Fruit fly (Drosophila melanogaster) whole organism, prepupa: ENCODE results near the gene Cen.

Source experiments
- CG11294 ChIP-seq: fragments of 200-800 bp; sonication (Bioruptor generic); IDR thresholded peaks from 2 replicates; pipeline ENCODE4 v1.3.6; 2022; ENCODE audit warnings: missing biosample characterization, missing genetic modification characterization
- CG11762 ChIP-seq: fragments of 200-800 bp; sonication (Bioruptor generic); optimal IDR thresholded peaks from 3 replicates; lab custom pipeline; 2016; ENCODE audit warnings: missing biosample characterization, missing genetic modification characterization; ENCODE audit not compliant: insufficient read depth
- CG15336 ChIP-seq: fragments of 200-800 bp; sonication (Bioruptor generic); IDR thresholded peaks from 2 replicates; pipeline ENCODE4 v1.3.6; 2022; ENCODE audit warnings: missing biosample characterization, missing genetic modification characterization
- CG1621 ChIP-seq: fragments of 200-800 bp; sonication (Bioruptor generic); optimal IDR thresholded peaks from 3 replicates; lab custom pipeline; 2018; ENCODE audit warnings: missing biosample characterization, mild to moderate bottlenecking, missing genetic modification characterization
- CG3032 ChIP-seq: fragments of 200-800 bp; optimal IDR thresholded peaks from 2 replicates; lab custom pipeline; 2019; ENCODE audit warnings: missing biosample characterization, mild to moderate bottlenecking, missing genetic modification characterization, moderate library complexity
- CG31627 ChIP-seq: fragments of 200-800 bp; sonication (Bioruptor generic); optimal IDR thresholded peaks from 3 replicates; lab custom pipeline; 2016; ENCODE audit warnings: missing biosample characterization, missing genetic modification characterization
- CG32006 ChIP-seq: fragments of 200-800 bp; sonication (Bioruptor generic); optimal IDR thresholded peaks from 3 replicates; lab custom pipeline; 2017; ENCODE audit warnings: missing biosample characterization, mild to moderate bottlenecking, missing genetic modification characterization
- CG34406 ChIP-seq: fragments of 200-800 bp; sonication (Bioruptor generic); optimal IDR thresholded peaks from 3 replicates; lab custom pipeline; 2016; ENCODE audit warnings: missing biosample characterization, missing genetic modification characterization
- CG3919 ChIP-seq: fragments of 200-800 bp; sonication (Bioruptor generic); optimal IDR thresholded peaks from 3 replicates; lab custom pipeline; 2016; ENCODE audit warnings: missing biosample characterization, missing genetic modification characterization
- CG4318 ChIP-seq: fragments of 200-800 bp; sonication (Bioruptor generic); optimal IDR thresholded peaks from 3 replicates; lab custom pipeline; 2017; ENCODE audit warnings: missing biosample characterization, mild to moderate bottlenecking, missing genetic modification characterization
- CG6163 ChIP-seq: fragments of 200-800 bp; sonication (Bioruptor generic); IDR thresholded peaks from 3 replicates; pipeline ENCODE4 v1.3.6; 2022; ENCODE audit warnings: missing biosample characterization, missing genetic modification characterization
- CG6792 ChIP-seq: fragments of 200-800 bp; sonication (Bioruptor generic); optimal IDR thresholded peaks from 3 replicates; lab custom pipeline; 2016; ENCODE audit warnings: missing biosample characterization, missing genetic modification characterization
- CG6808 ChIP-seq: fragments of 200-800 bp; sonication (Bioruptor generic); optimal IDR thresholded peaks from 3 replicates; lab custom pipeline; 2017; ENCODE audit warnings: missing biosample characterization, missing genetic modification characterization, mild to moderate bottlenecking, moderate library complexity, missing genetic modification reagents
- CG6854 ChIP-seq: fragments of 200-800 bp; sonication (Bioruptor generic); optimal IDR thresholded peaks from 2 replicates; lab custom pipeline; 2017; ENCODE audit warnings: missing biosample characterization, mild to moderate bottlenecking, missing genetic modification characterization
- CG7368 ChIP-seq: fragments of 200-800 bp; sonication (Bioruptor generic); optimal IDR thresholded peaks from 3 replicates; lab custom pipeline; 2016; ENCODE audit warnings: missing biosample characterization, missing genetic modification characterization
- CG8119 ChIP-seq: fragments of 200-800 bp; sonication (Bioruptor generic); IDR thresholded peaks from 3 replicates; pipeline ENCODE4 v1.3.6; 2022; ENCODE audit warnings: missing biosample characterization, missing genetic modification characterization
- CG8319 ChIP-seq: fragments of 200-800 bp; sonication (Bioruptor generic); optimal IDR thresholded peaks from 3 replicates; lab custom pipeline; 2016; ENCODE audit warnings: missing biosample characterization, missing genetic modification characterization
- CG8632 ChIP-seq: fragments of 200-800 bp; sonication (Bioruptor generic); optimal IDR thresholded peaks from 3 replicates; lab custom pipeline; 2016; ENCODE audit warnings: missing biosample characterization, missing genetic modification characterization
- Eip78C ChIP-seq: fragments of 200-800 bp; sonication (Bioruptor generic); peaks from one replicate; lab custom pipeline; 2016; ENCODE audit warnings: missing biosample characterization, missing genetic modification characterization
- Ets96B ChIP-seq: fragments of 200-800 bp; optimal IDR thresholded peaks from 2 replicates; lab custom pipeline; 2019; ENCODE audit warnings: missing biosample characterization, mild to moderate bottlenecking, missing genetic modification characterization, moderate library complexity
- Gug ChIP-seq: fragments of 200-800 bp; sonication (Bioruptor generic); IDR thresholded peaks from 2 replicates; pipeline ENCODE4 v1.3.6; 2022; ENCODE audit warnings: missing biosample characterization, missing genetic modification characterization
- Hr38 ChIP-seq: sonication (Bioruptor generic); optimal IDR thresholded peaks from 2 replicates; lab custom pipeline; 2016; ENCODE audit warnings: missing biosample characterization, missing genetic modification characterization
- Hr39 ChIP-seq: fragments of 200-800 bp; sonication (Bioruptor generic); optimal IDR thresholded peaks from 2 replicates; lab custom pipeline; 2016; ENCODE audit warnings: missing biosample characterization, missing genetic modification characterization
- Hr4 ChIP-seq: fragments of 200-800 bp; sonication (Bioruptor generic); optimal IDR thresholded peaks from 3 replicates; lab custom pipeline; 2016; ENCODE audit warnings: missing biosample characterization, missing genetic modification characterization
- OdsH ChIP-seq: fragments of 200-800 bp; sonication (Bioruptor generic); optimal IDR thresholded peaks from 3 replicates; lab custom pipeline; 2016; ENCODE audit warnings: missing biosample characterization, missing genetic modification characterization
- Sox14 ChIP-seq: fragments of 200-800 bp; sonication (Bioruptor generic); optimal IDR thresholded peaks from 3 replicates; lab custom pipeline; 2016; ENCODE audit warnings: missing biosample characterization, missing genetic modification characterization
- achi ChIP-seq: fragments of 200-800 bp; sonication (Bioruptor generic); optimal IDR thresholded peaks from 3 replicates; lab custom pipeline; 2016; ENCODE audit warnings: missing biosample characterization, missing genetic modification characterization
- acj6 ChIP-seq: fragments of 200-800 bp; sonication (Bioruptor generic); optimal IDR thresholded peaks from 3 replicates; lab custom pipeline; 2016; ENCODE audit warnings: missing biosample characterization, missing genetic modification characterization
- cyc ChIP-seq: fragments of 200-800 bp; sonication (Bioruptor generic); optimal IDR thresholded peaks from 3 replicates; lab custom pipeline; 2016; ENCODE audit warnings: missing biosample characterization, missing genetic modification characterization
- dac ChIP-seq: fragments of 200-800 bp; sonication (Bioruptor generic); optimal IDR thresholded peaks from 2 replicates; lab custom pipeline; 2017; ENCODE audit warnings: missing biosample characterization, mild to moderate bottlenecking, missing genetic modification characterization
- dsx ChIP-seq: fragments of 200-800 bp; optimal IDR thresholded peaks from 3 replicates; lab custom pipeline; 2019; ENCODE audit warnings: missing biosample characterization, mild to moderate bottlenecking, missing genetic modification characterization, moderate library complexity; ENCODE audit not compliant: poor library complexity, severe bottlenecking
- eg ChIP-seq: fragments of 200-800 bp; sonication (Bioruptor generic); IDR thresholded peaks from 3 replicates; pipeline ENCODE4 v1.3.6; 2022; ENCODE audit warnings: missing biosample characterization, missing genetic modification characterization
- esn ChIP-seq: fragments of 200-800 bp; sonication (Bioruptor generic); optimal IDR thresholded peaks from 2 replicates; lab custom pipeline; 2016; ENCODE audit warnings: missing biosample characterization, mild to moderate bottlenecking, missing genetic modification characterization, moderate library complexity
- fd59A ChIP-seq: fragments of 200-800 bp; sonication (Bioruptor generic); optimal IDR thresholded peaks from 2 replicates; lab custom pipeline; 2017; ENCODE audit warnings: missing biosample characterization, mild to moderate bottlenecking, missing genetic modification characterization, missing genetic modification reagents
- fd85E ChIP-seq: fragments of 200-800 bp; sonication (Bioruptor generic); optimal IDR thresholded peaks from 3 replicates; lab custom pipeline; 2016; ENCODE audit warnings: missing biosample characterization, missing genetic modification characterization
- fkh ChIP-seq: fragments of 200-800 bp; sonication (Bioruptor generic); optimal IDR thresholded peaks from 3 replicates; lab custom pipeline; 2017; ENCODE audit warnings: missing biosample characterization, mild to moderate bottlenecking, missing genetic modification characterization, moderate library complexity
- lz ChIP-seq: fragments of 200-800 bp; sonication (Bioruptor generic); optimal IDR thresholded peaks from 3 replicates; lab custom pipeline; 2016; ENCODE audit warnings: missing biosample characterization, missing genetic modification characterization
- pdm3 ChIP-seq: fragments of 200-800 bp; sonication (Bioruptor generic); optimal IDR thresholded peaks from 3 replicates; lab custom pipeline; 2016; ENCODE audit warnings: missing biosample characterization, missing genetic modification characterization
- salr ChIP-seq, 2 experiments: fragments of 200-800 bp; sonication (Bioruptor generic); optimal IDR thresholded peaks; 3 replicates each; lab custom pipeline; 2016 to 2018; ENCODE audit warnings: missing biosample characterization in 2 of 2, missing genetic modification characterization in 2 of 2, mild to moderate bottlenecking in 1 of 2
- svp ChIP-seq: fragments of 200-800 bp; sonication (Bioruptor generic); peaks from one replicate; lab custom pipeline; 2016; ENCODE audit warnings: missing biosample characterization, missing genetic modification characterization
- topi ChIP-seq: fragments of 200-800 bp; sonication (Bioruptor generic); optimal IDR thresholded peaks from 3 replicates; lab custom pipeline; 2016; ENCODE audit warnings: missing biosample characterization, missing genetic modification characterization

Cen gene

dm6 chr2L:20690055-20690454 is 8.4 kb upstream of the Cen start:
- TF ChIP-seq Gug (no peak), eg (GFP tag; lab: Robert Waterston, UW) (no peak), CG6792 (GFP tag; lab: Kevin White, UChicago) (no peak), CG11294 (GFP tag; lab: Robert Waterston, UW) (no peak), CG4318 (no peak), CG34406 (GFP tag; lab: Kevin White, UChicago) (no peak), Hr38 (no peak), Ets96B (tag; lab: Kevin White, UChicago) (no peak), CG11762 (GFP tag; lab: Kevin White, UChicago) (no peak), fd59A (GFP tag; lab: Kevin White, UChicago) (no peak), CG7368 (GFP tag; lab: Kevin White, UChicago) (no peak), salr (GFP tag; optimal IDR thresholded peaks at IDR 0.05; lab: Kevin White, UChicago) (no peak), fkh (GFP tag; lab: Kevin White, UChicago) (no peak), CG8119 (no peak)

dm6 chr2L:20688722-20689121 is 7.1 kb upstream of the Cen start:
- no peak for TF ChIP-seq CG6163 (GFP tag; lab: Robert Waterston, UW)
- no peak for TF ChIP-seq CG6792 (GFP tag; lab: Kevin White, UChicago)

- TF ChIP-seq Eip78C (GFP tag; lab: Kevin White, UChicago) (peak; percentile 38), dac (GFP tag; lab: Kevin White, UChicago) (no peak), salr (GFP tag; optimal IDR thresholded peaks at IDR 0.05; lab: Kevin White, UChicago) (no peak), CG3919 (GFP tag; lab: Kevin White, UChicago) (no peak)
Observed at dm6 chr2L:20682136-20682733, 589 bp upstream of the Cen start, which contains the start of gene CG2617. TSS of gene CG2617 (plus strand) at chr2L:20682368.

- TF ChIP-seq topi (GFP tag; lab: Kevin White, UChicago), result peak; percentile 47
- TF ChIP-seq CG6792 (GFP tag; lab: Kevin White, UChicago), result peak; percentile 45
- no peak for TF ChIP-seq fkh (GFP tag; lab: Kevin White, UChicago)
- no peak for TF ChIP-seq CG8319 (GFP tag; lab: Kevin White, UChicago)
- TF ChIP-seq esn (GFP tag; lab: Kevin White, UChicago), result peak; percentile 51
- TF ChIP-seq CG15336 (GFP tag; lab: Robert Waterston, UW), result peak; percentile 55
- TF ChIP-seq acj6 (GFP tag; lab: Kevin White, UChicago), result peak; percentile 56
- no peak for TF ChIP-seq CG1621 (tag; lab: Kevin White, UChicago)
- TF ChIP-seq eg (GFP tag; lab: Robert Waterston, UW), result peak; percentile 59; the same call in 2 of the 3 replicates
- TF ChIP-seq CG8119, result peak; percentile 40; the same call in 1 of the 3 replicates
- peak; percentile 47 for TF ChIP-seq lz
- no peak for TF ChIP-seq dsx (GFP tag; lab: Kevin White, UChicago)
- peak; percentile 2 for TF ChIP-seq CG8632 (GFP tag; lab: Kevin White, UChicago)
- peak; percentile 81 for TF ChIP-seq Sox14 (GFP tag; lab: Kevin White, UChicago)
- no peak for TF ChIP-seq salr (GFP tag; optimal IDR thresholded peaks at IDR 0.05; lab: Kevin White, UChicago)
- TF ChIP-seq CG3919 (GFP tag; lab: Kevin White, UChicago), result peak; percentile 46
- no peak for TF ChIP-seq CG7368 (GFP tag; lab: Kevin White, UChicago)
- TF ChIP-seq Gug, result peak; percentile 14; the same call in 1 of the 2 replicates
- TF ChIP-seq CG3032 (tag; lab: Kevin White, UChicago), result peak; percentile 35
- TF ChIP-seq CG32006 (GFP tag; lab: Kevin White, UChicago), result peak; percentile 39
- TF ChIP-seq CG6808 (GFP tag; lab: Kevin White, UChicago), result no peak
- peak; percentile 81 for TF ChIP-seq svp (GFP tag; lab: Kevin White, UChicago)
- peak; percentile 68 for TF ChIP-seq OdsH
- peak; percentile 67 for TF ChIP-seq Eip78C (GFP tag; lab: Kevin White, UChicago)
- peak; percentile 58 for TF ChIP-seq pdm3
- TF ChIP-seq Hr4, result peak; percentile 56
- peak; percentile 50 for TF ChIP-seq achi (GFP tag; lab: Kevin White, UChicago)
- peak; percentile 6 for TF ChIP-seq CG6854 (GFP tag; lab: Kevin White, UChicago)
- no peak for TF ChIP-seq Hr39 (GFP tag; lab: Kevin White, UChicago)
- peak; percentile 42 for TF ChIP-seq Ets96B (tag; lab: Kevin White, UChicago)
- TF ChIP-seq cyc (GFP tag; lab: Kevin White, UChicago), result peak; percentile 25
- TF ChIP-seq CG34406 (GFP tag; lab: Kevin White, UChicago), result peak; percentile 11
- peak; percentile 44 for TF ChIP-seq CG31627 (GFP tag; lab: Kevin White, UChicago)
- peak; percentile 43; the same call in 2 of the 3 replicates for TF ChIP-seq CG6163 (GFP tag; lab: Robert Waterston, UW)
- TF ChIP-seq dac (GFP tag; lab: Kevin White, UChicago), result no peak
- TF ChIP-seq fd85E (GFP tag; lab: Kevin White, UChicago), result no peak
Observed at dm6 chr2L:20675875-20676274, 5.8 kb downstream of the Cen start, which contains the start of the genes CG31678 and IKKepsilon. TSS of gene CG31678 (minus strand) at chr2L:20675941. TSS of gene IKKepsilon (plus strand) at chr2L:20676045.
